Fruit fly (Drosophila melanogaster) whole organism, prepupa: ENCODE data around the gene Teh1.

Experiments used
- CG11294 ChIP-seq: fragments of 200-800 bp; sonication (Bioruptor generic); IDR thresholded peaks from 2 replicates; pipeline ENCODE4 v1.3.6; 2022; ENCODE audit warnings: missing biosample characterization, missing genetic modification characterization
- CG11762 ChIP-seq: fragments of 200-800 bp; sonication (Bioruptor generic); optimal IDR thresholded peaks from 3 replicates; lab custom pipeline; 2016; ENCODE audit warnings: missing biosample characterization, missing genetic modification characterization; ENCODE audit not compliant: insufficient read depth
- CG34406 ChIP-seq: fragments of 200-800 bp; sonication (Bioruptor generic); optimal IDR thresholded peaks from 3 replicates; lab custom pipeline; 2016; ENCODE audit warnings: missing biosample characterization, missing genetic modification characterization
- CG8119 ChIP-seq: fragments of 200-800 bp; sonication (Bioruptor generic); IDR thresholded peaks from 3 replicates; pipeline ENCODE4 v1.3.6; 2022; ENCODE audit warnings: missing biosample characterization, missing genetic modification characterization
- Lpt ChIP-seq: fragments of 200-800 bp; sonication (Bioruptor generic); optimal IDR thresholded peaks from 3 replicates; lab custom pipeline; 2016; ENCODE audit warnings: missing biosample characterization, missing genetic modification characterization
- Met ChIP-seq: fragments of 200-800 bp; sonication (Bioruptor generic); optimal IDR thresholded peaks from 3 replicates; lab custom pipeline; 2016; ENCODE audit warnings: missing biosample characterization, missing genetic modification characterization
- Sox15 ChIP-seq: fragments of 200-800 bp; sonication (Bioruptor generic); optimal IDR thresholded peaks from 3 replicates; lab custom pipeline; 2016; ENCODE audit warnings: missing biosample characterization, missing genetic modification characterization
- dsx ChIP-seq: fragments of 200-800 bp; optimal IDR thresholded peaks from 3 replicates; lab custom pipeline; 2019; ENCODE audit warnings: missing biosample characterization, mild to moderate bottlenecking, missing genetic modification characterization, moderate library complexity; ENCODE audit not compliant: poor library complexity, severe bottlenecking
- esn ChIP-seq: fragments of 200-800 bp; sonication (Bioruptor generic); optimal IDR thresholded peaks from 2 replicates; lab custom pipeline; 2016; ENCODE audit warnings: missing biosample characterization, mild to moderate bottlenecking, missing genetic modification characterization, moderate library complexity
- net ChIP-seq: fragments of 200-800 bp; sonication (Bioruptor generic); optimal IDR thresholded peaks from 3 replicates; lab custom pipeline; 2016; ENCODE audit warnings: missing biosample characterization, missing genetic modification characterization

- TF ChIP-seq Sox15 (GFP tag; lab: Kevin White, UChicago): no peak
- TF ChIP-seq CG34406: no peak
- TF ChIP-seq CG11294 (GFP tag; lab: Robert Waterston, UW): no peak
- no peak for TF ChIP-seq Met (GFP tag; lab: Kevin White, UChicago)
- no peak for TF ChIP-seq CG11762 (GFP tag; lab: Kevin White, UChicago)
- no peak for TF ChIP-seq esn (GFP tag; lab: Kevin White, UChicago)
- no peak for TF ChIP-seq Lpt
- TF ChIP-seq dsx (GFP tag; lab: Kevin White, UChicago): peak; percentile 8
- no peak for TF ChIP-seq net (GFP tag; lab: Kevin White, UChicago)
- TF ChIP-seq CG8119 (GFP tag; lab: Robert Waterston, UW): 0 out of 3 replicates have a peak, but pooled peaks have one; percentile 33
Observed at dm6 chr3R:9857785-9858184, 10.1 kb downstream of the Teh1 start.
